Worm (Caenorhabditis elegans): ENCODE measurements around the gene F15A4.5.

DNA sequence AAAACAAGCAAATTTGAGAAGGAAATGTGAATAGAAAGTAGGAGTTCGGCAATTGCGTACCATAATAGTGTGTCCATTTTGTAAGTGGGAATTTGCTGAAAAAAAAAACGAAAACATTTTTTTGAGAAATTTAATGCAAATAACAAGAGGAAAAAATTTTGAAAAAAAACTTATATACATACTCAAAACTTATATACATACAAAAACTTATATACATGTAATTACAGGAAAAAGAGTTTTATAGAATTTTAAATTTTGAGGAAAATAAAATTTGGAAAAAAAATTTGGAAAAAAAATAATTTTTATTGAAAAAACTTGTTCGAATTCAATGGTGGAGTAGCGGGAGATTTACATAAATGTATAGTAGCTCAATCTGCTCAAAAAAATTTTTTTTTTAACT is 31.7 kb upstream of the F15A4.5 start, which contains the start of gene ador-1:
- no peak for TF ChIP-seq F33H1.4 (GFP tag; IDR thresholded peaks at IDR 0.05)
- TF ChIP-seq tlf-1 (GFP tag; optimal IDR thresholded peaks at IDR 0.05), result no peak
- TF ChIP-seq rcor-1 (GFP tag; IDR thresholded peaks at IDR 0.05), result no peak
- TF ChIP-seq hlh-12 (tag; optimal IDR thresholded peaks at IDR 0.05), result no peak
- TF ChIP-seq ceh-79 (tag; optimal IDR thresholded peaks at IDR 0.05), result no peak
- TF ChIP-seq hsf-1 (GFP tag; IDR thresholded peaks at IDR 0.05), result no peak
- no peak for TF ChIP-seq nfyb-1 (GFP tag; IDR thresholded peaks at IDR 0.05)
- no peak for TF ChIP-seq atf-7 (tag; optimal IDR thresholded peaks at IDR 0.05)
- no peak for TF ChIP-seq tbp1 (GFP tag; optimal IDR thresholded peaks at IDR 0.05)
- TF ChIP-seq fkh-3 (tag; optimal IDR thresholded peaks at IDR 0.05), result no peak
- TF ChIP-seq nfya-1 (tag; optimal IDR thresholded peaks at IDR 0.05; ENCODE audit: borderline replicate concordance, insufficient read depth), result no peak
- TF ChIP-seq pha-4 (tag; optimal IDR thresholded peaks at IDR 0.05), result no peak
- TF ChIP-seq attf-5 (GFP tag; optimal IDR thresholded peaks at IDR 0.05), result no peak

All from whole organism, young adult.